Worm (Caenorhabditis elegans) whole organism, L3 larva: Measurements from ENCODE around the gene lpr-6.

Experiments
- ZK546.5 ChIP-seq: sonication (generic microtip); optimal IDR thresholded peaks from 2 replicates; lab custom pipeline; 2017; ENCODE audit warnings: missing biosample characterization, missing genetic modification characterization
- ama-1 ChIP-seq: fragments of 150-350 bp; optimal IDR thresholded peaks from 2 replicates; lab custom pipeline; 2018
- ceh-16 ChIP-seq: sonication (generic microtip); optimal IDR thresholded peaks from 2 replicates; lab custom pipeline; 2017; ENCODE audit warnings: missing biosample characterization, missing genetic modification characterization
- ceh-28 ChIP-seq: fragments of 150-350 bp; optimal IDR thresholded peaks from 2 replicates; lab custom pipeline; 2014; ENCODE audit warnings: missing biosample characterization, missing genetic modification reagents, missing genetic modification characterization
- ceh-82 ChIP-seq: fragments of 150-350 bp; optimal IDR thresholded peaks from 2 replicates; lab custom pipeline; 2014; ENCODE audit warnings: missing biosample characterization, missing genetic modification characterization
- ceh-9 ChIP-seq: sonication (generic microtip); optimal IDR thresholded peaks from 2 replicates; lab custom pipeline; 2018; ENCODE audit warnings: missing biosample characterization, missing genetic modification characterization
- egl-5 ChIP-seq: fragments of 150-350 bp; optimal IDR thresholded peaks from 2 replicates; lab custom pipeline; 2017; ENCODE audit warnings: missing biosample characterization, missing genetic modification reagents, missing genetic modification characterization, inconsistent platforms
- elt-1 ChIP-seq: fragments of 150-350 bp; optimal IDR thresholded peaks from 2 replicates; lab custom pipeline; 2014; ENCODE audit warnings: missing biosample characterization, missing genetic modification characterization
- elt-2 ChIP-seq: sonication (generic microtip); optimal IDR thresholded peaks from 2 replicates; lab custom pipeline; 2016; ENCODE audit warnings: missing genetic modification reagents, mild to moderate bottlenecking, missing genetic modification characterization, missing compliant biosample characterization
- elt-3 ChIP-seq, 3 experiments: fragments of 150-350 bp in 1 of 3; sonication (generic microtip) in 2 of 3; optimal IDR thresholded peaks; 2 replicates in 2 of 3; 4 replicates in 1 of 3; lab custom pipeline; 2014 to 2017; ENCODE audit warnings: missing biosample characterization in 3 of 3, missing genetic modification characterization in 3 of 3
- fkh-10 ChIP-seq: sonication (generic microtip); optimal IDR thresholded peaks from 2 replicates; lab custom pipeline; 2017; ENCODE audit warnings: missing biosample characterization, missing genetic modification reagents, missing genetic modification characterization
- jun-1 ChIP-seq: fragments of 150-350 bp; optimal IDR thresholded peaks from 2 replicates; lab custom pipeline; 2014; ENCODE audit warnings: missing biosample characterization, missing genetic modification reagents, missing genetic modification characterization
- lin-15B ChIP-seq: fragments of 150-350 bp; optimal IDR thresholded peaks from 2 replicates; lab custom pipeline; 2014; ENCODE audit warnings: missing biosample characterization, missing genetic modification characterization
- lin-39 ChIP-seq: fragments of 150-350 bp; optimal IDR thresholded peaks from 2 replicates; lab custom pipeline; 2018; ENCODE audit warnings: missing biosample characterization, missing genetic modification reagents, missing genetic modification characterization
- mdl-1 ChIP-seq: fragments of 150-350 bp; optimal IDR thresholded peaks from 2 replicates; lab custom pipeline; 2014; ENCODE audit warnings: missing biosample characterization, missing genetic modification characterization
- mml-1 ChIP-seq: fragments of 150-350 bp; sonication (generic microtip); optimal IDR thresholded peaks from 3 replicates; lab custom pipeline; 2014; ENCODE audit warnings: missing biosample characterization, missing genetic modification characterization
- nfya-1 ChIP-seq: sonication (generic microtip); optimal IDR thresholded peaks from 2 replicates; lab custom pipeline; 2017; ENCODE audit warnings: missing genetic modification characterization, mild to moderate bottlenecking, missing compliant biosample characterization, antibody characterized with exemption, moderate library complexity; ENCODE audit not compliant: insufficient read depth
- nhr-11 ChIP-seq: fragments of 150-350 bp; optimal IDR thresholded peaks from 2 replicates; lab custom pipeline; 2014; ENCODE audit warnings: missing biosample characterization, missing genetic modification characterization
- nhr-12 ChIP-seq: fragments of 150-350 bp; optimal IDR thresholded peaks from 2 replicates; lab custom pipeline; 2014; ENCODE audit warnings: missing biosample characterization, missing genetic modification characterization
- nhr-23 ChIP-seq: fragments of 150-350 bp; optimal IDR thresholded peaks from 2 replicates; lab custom pipeline; 2014; ENCODE audit warnings: missing biosample characterization, missing genetic modification reagents, missing genetic modification characterization
- nhr-25 ChIP-seq: sonication (generic microtip); optimal IDR thresholded peaks from 2 replicates; lab custom pipeline; 2017; ENCODE audit warnings: missing biosample characterization, missing genetic modification characterization
- nhr-76 ChIP-seq: fragments of 150-350 bp; sonication (generic microtip); optimal IDR thresholded peaks from 5 replicates; lab custom pipeline; 2014; ENCODE audit warnings: missing biosample characterization, missing genetic modification characterization
- nhr-77 ChIP-seq: fragments of 150-350 bp; optimal IDR thresholded peaks from 2 replicates; lab custom pipeline; 2014; ENCODE audit warnings: missing biosample characterization, missing genetic modification characterization
- pha-4 ChIP-seq: fragments of 150-350 bp; optimal IDR thresholded peaks from 2 replicates; lab custom pipeline; 2014; ENCODE audit warnings: missing biosample characterization, missing genetic modification reagents, missing genetic modification characterization
- sea-2 ChIP-seq: fragments of 150-350 bp; sonication (generic microtip); optimal IDR thresholded peaks from 4 replicates; lab custom pipeline; 2014; ENCODE audit warnings: missing biosample characterization, missing genetic modification reagents, missing genetic modification characterization
- skn-1 ChIP-seq: fragments of 150-350 bp; optimal IDR thresholded peaks from 2 replicates; lab custom pipeline; 2014; ENCODE audit warnings: missing biosample characterization, missing genetic modification characterization
- unc-39 ChIP-seq: sonication (generic microtip); optimal IDR thresholded peaks from 4 replicates; lab custom pipeline; 2017; ENCODE audit warnings: missing biosample characterization, missing genetic modification characterization
- zag-1 ChIP-seq: fragments of 150-350 bp; optimal IDR thresholded peaks from 2 replicates; lab custom pipeline; 2014; ENCODE audit warnings: missing biosample characterization, missing genetic modification characterization
- ztf-11 ChIP-seq: fragments of 150-350 bp; optimal IDR thresholded peaks from 2 replicates; lab custom pipeline; 2014; ENCODE audit warnings: missing biosample characterization, missing genetic modification characterization
- ztf-4 ChIP-seq: fragments of 150-350 bp; optimal IDR thresholded peaks from 2 replicates; lab custom pipeline; 2014; ENCODE audit warnings: missing biosample characterization, missing genetic modification characterization

Gene lpr-6

DNA sequence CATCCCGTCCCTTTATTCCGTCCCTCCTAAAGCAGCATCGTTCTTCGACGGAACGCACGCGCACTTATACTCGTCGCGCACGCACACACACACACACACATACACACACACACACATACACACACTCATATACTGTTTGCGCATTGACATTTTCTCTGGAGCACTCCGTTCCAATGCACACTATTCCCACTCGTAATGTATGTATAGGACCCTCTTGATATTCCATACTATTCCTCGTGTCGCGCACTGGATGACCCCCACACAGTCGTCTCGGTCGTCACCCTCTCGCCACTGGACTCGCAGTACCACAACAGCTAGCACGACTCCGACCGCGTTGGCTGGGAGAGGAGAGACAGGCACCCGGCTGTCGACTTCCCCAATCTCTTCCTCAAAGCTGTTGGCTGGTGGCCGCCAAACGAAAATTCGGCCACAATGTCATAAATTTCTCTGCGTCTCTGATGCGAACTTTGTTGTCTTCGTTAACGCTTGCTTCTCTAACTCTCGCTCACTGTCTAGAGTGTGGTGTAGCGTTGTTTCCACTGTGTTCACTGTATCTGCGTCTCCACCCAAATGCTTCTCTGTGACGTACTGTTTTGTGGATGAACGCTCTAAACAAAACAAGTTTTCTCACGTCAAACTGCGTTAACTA is 28.6 kb upstream of the lpr-6 start (continued):
- TF ChIP-seq ceh-9 (tag; lab: Kevin White, UChicago) (no peak), skn-1 (tag; lab: Kevin White, UChicago) (peak; percentile 51), sea-2 (GFP tag; lab: Kevin White, UChicago) (no peak), nhr-76 (tag; lab: Kevin White, UChicago) (peak; percentile 19), mml-1 (tag; lab: Kevin White, UChicago) (no peak), lin-15B (tag; lab: Kevin White, UChicago) (peak; percentile 50), pha-4 (tag; lab: Kevin White, UChicago) (peak; percentile 77), unc-39 (tag; lab: Kevin White, UChicago) (no peak), nhr-12 (tag; lab: Kevin White, UChicago) (no peak), zag-1 (peak; percentile 73), ztf-4 (tag; lab: Kevin White, UChicago) (peak; percentile 44), fkh-10 (GFP tag; lab: Kevin White, UChicago) (peak; percentile 0), ZK546.5 (tag; lab: Kevin White, UChicago) (no peak), ceh-82 (tag; lab: Kevin White, UChicago) (peak; percentile 51), ceh-16 (tag; lab: Kevin White, UChicago) (no peak), egl-5 (tag; lab: Kevin White, UChicago) (peak; percentile 95)

DNA sequence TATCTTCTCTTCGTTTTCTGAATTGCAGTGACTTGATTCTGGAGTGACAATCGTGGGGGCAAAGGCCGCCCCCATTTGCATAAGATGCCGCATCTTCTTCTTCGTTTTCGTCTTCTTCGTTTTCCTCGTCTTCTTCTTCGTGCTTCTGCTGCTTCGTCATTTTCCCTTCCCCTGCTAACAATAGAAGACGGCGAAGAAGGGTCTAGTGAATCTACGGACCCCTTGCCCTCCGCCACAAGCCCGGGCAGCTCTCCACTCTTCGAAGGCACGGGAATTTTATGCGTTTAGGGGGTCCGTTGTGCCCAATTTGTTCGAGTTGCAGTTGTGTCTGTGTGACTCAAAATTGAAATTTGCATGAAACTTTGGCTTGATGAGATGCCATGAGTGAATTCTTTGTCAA is 27.9 kb upstream of the lpr-6 start:
- TF ChIP-seq ama-1 (lab: Kevin White, UChicago) = no peak
- TF ChIP-seq ceh-82 (tag; lab: Kevin White, UChicago) = no peak
- TF ChIP-seq, all 47 proteins: peak for 0

DNA sequence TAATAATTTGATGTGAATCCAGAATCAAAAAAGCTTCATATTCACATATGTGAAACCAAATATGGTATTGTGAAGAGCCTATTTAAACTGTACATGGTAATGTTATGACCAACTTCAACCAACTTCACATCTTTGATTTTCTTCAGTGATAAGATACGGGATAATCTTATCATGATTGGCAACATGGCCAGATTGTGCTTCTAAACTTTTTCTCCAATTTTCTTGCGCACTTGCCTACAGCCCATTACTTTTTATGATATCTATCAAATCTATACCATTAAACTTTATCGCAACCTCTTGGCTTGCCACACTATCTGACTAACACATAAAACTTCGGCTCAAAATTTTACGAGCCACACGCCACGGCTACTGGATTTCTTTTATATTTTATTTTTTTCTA is 27.4 kb upstream of the lpr-6 start:
- TF ChIP-seq egl-5 (tag; lab: Kevin White, UChicago) = peak; percentile 96
- no peak for TF ChIP-seq ceh-28 (tag; lab: Kevin White, UChicago)
- TF ChIP-seq, all 47 proteins: peak for 1

DNA sequence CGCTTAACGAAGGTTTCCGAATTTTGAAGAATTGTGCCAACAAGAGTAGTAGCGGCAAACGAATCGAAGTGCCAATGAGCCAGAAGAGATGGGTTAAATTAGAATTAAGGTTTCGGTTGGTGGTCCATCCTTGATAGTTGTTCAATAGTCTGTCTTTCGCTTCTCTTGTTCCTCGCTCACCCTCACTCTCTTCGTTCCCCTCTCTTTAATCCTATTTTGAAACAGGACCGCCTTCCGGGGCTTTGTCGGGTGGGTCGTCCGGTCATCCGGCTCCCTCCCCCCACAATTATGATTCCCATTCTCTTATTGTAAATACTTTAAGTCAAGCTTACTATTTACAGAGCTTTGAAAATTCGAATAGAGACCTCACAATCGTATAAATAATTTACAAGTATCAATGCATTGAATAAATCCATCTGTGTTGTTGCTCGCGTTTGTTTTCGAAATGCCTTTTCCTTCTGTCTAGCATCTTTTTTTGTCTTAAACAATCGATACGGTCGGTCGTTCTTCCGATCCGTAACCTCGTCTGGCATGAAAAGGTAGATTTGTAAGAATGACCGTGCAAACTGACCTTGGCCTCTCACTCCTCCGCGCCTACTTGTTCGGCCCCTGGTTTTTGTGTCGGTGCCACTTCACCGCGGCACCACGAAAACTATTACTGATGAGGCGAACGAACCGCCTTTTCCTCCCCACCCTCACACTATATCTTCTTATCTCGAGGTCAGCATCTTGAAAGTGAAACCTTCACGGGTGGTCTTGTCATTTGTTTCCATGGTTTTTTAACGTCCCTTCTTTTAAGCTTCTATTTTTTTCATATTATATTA is 26.5 kb upstream of the lpr-6 start:
- TF ChIP-seq elt-1 (tag; lab: Kevin White, UChicago) (peak; percentile 30), mdl-1 (tag; lab: Kevin White, UChicago) (no peak), nhr-25 (tag; lab: Kevin White, UChicago) (peak; percentile 69), nhr-23 (tag; lab: Kevin White, UChicago) (peak; percentile 38)

DNA sequence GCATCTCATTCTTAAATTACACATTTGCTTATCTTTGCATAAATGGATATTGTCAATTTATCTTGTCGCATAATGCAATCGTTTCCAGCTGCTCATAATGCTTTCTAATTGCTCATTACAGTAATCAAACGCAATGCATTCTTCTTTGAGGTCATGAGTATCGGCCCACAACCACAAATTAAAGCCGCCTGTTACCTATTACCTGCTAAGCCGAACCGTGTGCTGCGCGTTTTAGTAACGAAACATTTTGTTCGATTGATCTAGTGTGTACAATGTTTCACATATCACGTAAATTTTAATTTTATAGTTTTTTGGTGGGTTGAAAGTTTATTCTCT is 25.9 kb upstream of the lpr-6 start:
- TF ChIP-seq nhr-76 (tag; lab: Kevin White, UChicago) (no peak), elt-3 (tag; optimal IDR thresholded peaks at IDR 0.05; lab: Kevin White, UChicago) (no peak), ceh-28 (tag; lab: Kevin White, UChicago) (no peak), jun-1 (tag; lab: Kevin White, UChicago) (no peak), ZK546.5 (tag; lab: Kevin White, UChicago) (no peak), lin-39 (tag; lab: Kevin White, UChicago) (no peak), elt-2 (no peak), ztf-11 (no peak), nhr-11 (no peak), ceh-82 (tag; lab: Kevin White, UChicago) (no peak), ceh-9 (tag; lab: Kevin White, UChicago) (no peak), egl-5 (tag; lab: Kevin White, UChicago) (no peak), nhr-77 (tag; lab: Kevin White, UChicago) (no peak), nfya-1 (tag; lab: Kevin White, UChicago) (no peak)
